Worm (Caenorhabditis elegans) whole organism, L3 larva: ENCODE results near the gene flp-9.

Source experiments
- R02D3.7 ChIP-seq: fragments of 150-350 bp; optimal IDR thresholded peaks from 2 replicates; lab custom pipeline; 2014; ENCODE audit warnings: missing biosample characterization, missing genetic modification characterization
- ztf-4 ChIP-seq: fragments of 150-350 bp; optimal IDR thresholded peaks from 2 replicates; lab custom pipeline; 2014; ENCODE audit warnings: missing biosample characterization, missing genetic modification characterization

ce11 chrIV:12795371-12795936, 38.1 kb upstream of the flp-9 start:
- TF ChIP-seq R02D3.7 (tag; lab: Kevin White, UChicago), result no peak
- no peak for TF ChIP-seq ztf-4 (tag; lab: Kevin White, UChicago)
